Fruit fly (Drosophila melanogaster): ENCODE measurements around the gene RpS6.

The RpS6 gene

dm6 chrX:7891596-7892538 lies 9.3 kb downstream of the RpS6 start, which contains the start of gene Nek2:
Gene Nek2 (minus strand): TSS chrX:7891646.
- peak; percentile 17 for TF ChIP-seq dmrt11E (tag; optimal IDR thresholded peaks at IDR 0.05)
- peak; percentile 18 for TF ChIP-seq CG14710 (tag; optimal IDR thresholded peaks at IDR 0.05)
- TF ChIP-seq Chrac-16 (GFP tag; optimal IDR thresholded peaks at IDR 0.05) = no peak
- TF ChIP-seq Kr (GFP tag; optimal IDR thresholded peaks at IDR 0.05) = peak; percentile 97
- no peak for TF ChIP-seq crol (GFP tag; IDR thresholded peaks at IDR 0.05)
- no peak for TF ChIP-seq ranshi (GFP tag; IDR thresholded peaks at IDR 0.05)
- TF ChIP-seq row (GFP tag; IDR thresholded peaks at IDR 0.05) = peak; percentile 67
- TF ChIP-seq pfk (GFP tag; optimal IDR thresholded peaks at IDR 0.05) = peak; percentile 43
- peak; percentile 11 for TF ChIP-seq sens (GFP tag)
- no peak for TF ChIP-seq en (GFP tag; optimal IDR thresholded peaks at IDR 0.05)
- no peak for TF ChIP-seq HLH3B (GFP tag; IDR thresholded peaks at IDR 0.05)
- TF ChIP-seq D (optimal IDR thresholded peaks at IDR 0.05) = peak; percentile 66
- no peak for TF ChIP-seq D (GFP tag; optimal IDR thresholded peaks at IDR 0.05)
- peak; percentile 5 for TF ChIP-seq phol (tag; optimal IDR thresholded peaks at IDR 0.05)
- TF ChIP-seq crc (GFP tag; optimal IDR thresholded peaks at IDR 0.05) = no peak
- TF ChIP-seq HLHmδ (GFP tag; optimal IDR thresholded peaks at IDR 0.05) = peak; percentile 4
- peak; percentile 55 for TF ChIP-seq cad (GFP tag; optimal IDR thresholded peaks at IDR 0.05)
- peak in 1 of 2 experiments; percentile 77 for TF ChIP-seq insv (GFP tag; optimal IDR thresholded peaks at IDR 0.05)
- TF ChIP-seq twi (tag; optimal IDR thresholded peaks at IDR 0.05) = peak; percentile 14
- peak in 1 of 3 experiments; percentile 2 for TF ChIP-seq Stat92E (GFP tag; optimal IDR thresholded peaks at IDR 0.05)
- peak; percentile 47 for TF ChIP-seq CG15479 (GFP tag; optimal IDR thresholded peaks at IDR 0.05)
- 0 out of 3 replicates have a peak, but pooled peaks have one; percentile 37 for TF ChIP-seq CG2199 (GFP tag; IDR thresholded peaks at IDR 0.05)
- peak; percentile 89 for TF ChIP-seq Sry-β (GFP tag; optimal IDR thresholded peaks at IDR 0.05)
- peak; percentile 25 for TF ChIP-seq kni (GFP tag; optimal IDR thresholded peaks at IDR 0.05)
- TF ChIP-seq CG4360 (GFP tag; IDR thresholded peaks at IDR 0.05) = 0 out of 2 replicates have a peak, but pooled peaks have one; percentile 20
- peak in 1 of 3 experiments; percentile 43 for TF ChIP-seq lola (GFP tag; optimal IDR thresholded peaks at IDR 0.05)
- no peak for TF ChIP-seq zen2 (GFP tag; IDR thresholded peaks at IDR 0.05; ENCODE audit: partially characterized antibody)
- TF ChIP-seq CG2712 (tag; optimal IDR thresholded peaks at IDR 0.05) = peak; percentile 9
- peak; percentile 8 for TF ChIP-seq CG18262 (tag; optimal IDR thresholded peaks at IDR 0.05)
- peak in 1 of 2 experiments; percentile 57 for TF ChIP-seq Trl (optimal IDR thresholded peaks at IDR 0.05)
- no peak for TF ChIP-seq Trl (GFP tag; optimal IDR thresholded peaks at IDR 0.05)
- TF ChIP-seq CG1832 (GFP tag; optimal IDR thresholded peaks at IDR 0.05) = peak; percentile 67
- TF ChIP-seq Rx (GFP tag; IDR thresholded peaks at IDR 0.05) = 0 out of 2 replicates have a peak, but pooled peaks have one; percentile 3
- peak; percentile 37 for TF ChIP-seq CG12391 (tag; optimal IDR thresholded peaks at IDR 0.05)
- no peak for TF ChIP-seq zfh2 (GFP tag; optimal IDR thresholded peaks at IDR 0.05)
- TF ChIP-seq luna (GFP tag; optimal IDR thresholded peaks at IDR 0.05) = no peak
- peak; percentile 31 for TF ChIP-seq zen (tag; optimal IDR thresholded peaks at IDR 0.05)
- no peak for TF ChIP-seq CG13123 (GFP tag; optimal IDR thresholded peaks at IDR 0.05)

All from whole organism, embryonic.